Worm (Caenorhabditis elegans) whole organism, midembryonic: ENCODE measurements around the gene C34C6.10.

Experiments used
- T22C8.4 ChIP-seq: fragments of 200-800 bp; sonication (Bioruptor generic); IDR thresholded peaks from 2 replicates; pipeline ENCODE4 v1.3.6; 2022; ENCODE audit warnings: missing genetic modification characterization, missing compliant biosample characterization
- cog-1 ChIP-seq: sonication (generic microtip); optimal IDR thresholded peaks from 2 replicates; lab custom pipeline; 2016; ENCODE audit warnings: missing genetic modification characterization, missing compliant biosample characterization
- klf-2 ChIP-seq: fragments of 200-800 bp; sonication (Bioruptor generic); conservative IDR thresholded peaks from 2 replicates; pipeline ENCODE4 v1.3.6; 2022; ENCODE audit warnings: missing genetic modification reagents, missing genetic modification characterization, missing compliant biosample characterization
- med-1 ChIP-seq: sonication (generic microtip); optimal IDR thresholded peaks from 2 replicates; lab custom pipeline; 2017; ENCODE audit warnings: missing genetic modification characterization, mild to moderate bottlenecking, missing compliant biosample characterization, antibody characterized with exemption, missing genetic modification reagents; ENCODE audit not compliant: insufficient read depth
- ztf-29 ChIP-seq: fragments of 200-800 bp; sonication (Bioruptor generic); IDR thresholded peaks from 2 replicates; pipeline ENCODE4 v1.3.6; 2022; ENCODE audit warnings: missing genetic modification reagents, missing genetic modification characterization, missing compliant biosample characterization

DNA sequence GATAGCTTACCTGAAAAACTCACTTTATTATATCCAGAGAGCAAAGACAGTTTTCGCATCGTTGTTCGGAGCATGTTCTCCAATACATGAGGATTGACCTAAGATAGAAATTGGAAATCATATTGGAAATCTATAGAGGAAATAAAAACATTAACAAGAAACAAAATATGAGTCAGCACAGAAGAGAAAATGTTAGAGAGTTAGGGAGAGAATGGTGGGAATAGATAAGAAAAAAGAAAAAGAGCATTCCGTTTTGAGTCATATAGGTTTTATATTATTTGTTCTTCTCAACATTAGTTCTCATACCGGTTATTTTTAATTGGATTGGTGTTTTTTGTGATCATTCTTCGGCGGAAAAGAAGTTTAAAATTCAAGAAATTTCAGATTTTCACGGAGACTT is 10.9 kb downstream of the C34C6.10 start, which contains the start of gene hgap-2:
- TF ChIP-seq T22C8.4 (GFP tag; lab: Robert Waterston, UW) (no peak), cog-1 (tag; lab: Kevin White, UChicago) (no peak), med-1 (no peak), ztf-29 (GFP tag; lab: Robert Waterston, UW) (no peak), klf-2 (GFP tag; lab: Robert Waterston, UW) (no peak)
